Worm (Caenorhabditis elegans): ENCODE measurements around the gene Y51A2B.5.
"Not testable (repeated sequence)": the region's sequence is repeated elsewhere in the genome, so short reads cannot be mapped to it uniquely, and the experiment has no call there.

The Y51A2B.5 gene

DNA sequence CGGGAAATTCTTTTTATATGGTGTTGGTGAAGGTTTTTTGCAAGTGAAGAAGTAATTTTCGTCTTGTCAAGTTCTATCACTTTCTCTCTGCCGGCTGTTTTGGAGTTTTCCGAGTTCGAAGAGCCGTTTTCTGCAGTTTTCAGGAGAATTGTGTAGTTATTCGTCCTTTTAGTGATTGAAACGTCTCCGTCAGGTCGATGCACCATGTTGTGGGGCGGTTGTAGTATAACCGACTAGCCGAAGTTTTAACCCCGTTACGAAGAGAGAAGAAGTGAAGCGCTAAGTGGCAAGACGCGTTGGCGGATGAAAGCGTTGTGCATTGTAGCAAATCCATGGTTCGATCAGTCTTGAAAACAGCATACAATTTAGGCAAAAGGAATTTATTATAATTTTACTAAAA, 13.7 kb downstream of the Y51A2B.5 start:
- no peak for TF ChIP-seq med-1 (GFP tag; optimal IDR thresholded peaks at IDR 0.05; ENCODE audit: insufficient read depth)
- no peak for TF ChIP-seq T22C8.4 (GFP tag; IDR thresholded peaks at IDR 0.05)
- TF ChIP-seq klf-2 (GFP tag; conservative IDR thresholded peaks at IDR 0.05): no peak
- TF ChIP-seq ztf-29 (GFP tag; IDR thresholded peaks at IDR 0.05): no peak
- no peak for TF ChIP-seq tab-1 (GFP tag; IDR thresholded peaks at IDR 0.05)

DNA sequence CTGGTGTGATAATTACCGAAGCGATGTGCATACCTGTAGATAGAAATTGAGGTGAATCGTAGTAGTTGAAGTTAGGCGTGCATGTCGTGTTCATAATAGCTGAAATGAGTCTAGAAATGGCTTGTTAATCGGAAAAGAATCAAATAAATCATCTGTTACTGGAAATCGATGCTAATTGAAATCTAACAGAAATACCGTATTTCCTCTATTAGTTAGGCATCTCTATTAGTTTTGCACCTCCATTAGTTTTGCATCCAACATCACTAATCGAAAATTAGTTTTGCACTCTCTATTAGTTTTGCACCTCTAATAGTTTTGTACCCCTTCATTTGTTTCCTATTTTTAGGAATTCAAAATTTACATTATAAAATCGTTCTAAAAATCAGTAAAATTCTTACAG, 15.7 kb downstream of the Y51A2B.5 start, which contains the start of gene srh-209:
TSS of gene srh-209 (minus strand) at position 101 of the 400 bp plus-strand sequence.
- TF ChIP-seq ref-1 (GFP tag; conservative IDR thresholded peaks at IDR 0.05); klf-2 (GFP tag; conservative IDR thresholded peaks at IDR 0.05); tab-1 (GFP tag; IDR thresholded peaks at IDR 0.05): not testable (repeated sequence)

DNA sequence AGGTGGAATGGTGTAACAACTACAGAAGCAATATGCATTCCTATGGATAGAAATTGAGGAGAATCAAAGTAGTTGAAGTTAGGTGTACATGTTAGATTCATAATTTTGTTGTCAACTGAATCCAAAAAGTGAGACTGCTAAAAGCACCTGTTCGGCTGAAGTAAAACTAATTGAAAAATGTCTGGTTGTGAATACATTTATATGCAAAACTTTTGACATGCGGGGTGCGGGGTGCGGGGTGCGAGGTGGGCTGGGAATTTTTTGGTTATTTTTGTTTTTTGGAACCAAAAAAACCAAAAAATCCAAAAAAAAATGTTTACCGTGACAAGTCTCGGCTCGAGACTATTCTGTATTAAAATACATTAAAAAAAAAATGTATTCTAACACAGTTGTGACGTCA, 21.1 kb downstream of the Y51A2B.5 start, which contains the start of gene srh-207:
TSS of gene srh-207 (minus strand) at position 101 of the 400 bp plus-strand sequence.
- TF ChIP-seq ztf-23 (GFP tag; IDR thresholded peaks at IDR 0.05): no peak
- TF ChIP-seq flt-1 (GFP tag; IDR thresholded peaks at IDR 0.05): no peak
- no peak for TF ChIP-seq cog-1 (tag; optimal IDR thresholded peaks at IDR 0.05)
- TF ChIP-seq ref-1 (GFP tag; conservative IDR thresholded peaks at IDR 0.05): no peak
- TF ChIP-seq klf-2 (GFP tag; conservative IDR thresholded peaks at IDR 0.05): no peak
- TF ChIP-seq T22C8.4 (GFP tag; IDR thresholded peaks at IDR 0.05): no peak
- no peak for TF ChIP-seq tab-1 (GFP tag; IDR thresholded peaks at IDR 0.05)
- TF ChIP-seq med-1 (GFP tag; optimal IDR thresholded peaks at IDR 0.05; ENCODE audit: insufficient read depth): no peak
- TF ChIP-seq ztf-29 (GFP tag; IDR thresholded peaks at IDR 0.05): no peak

DNA sequence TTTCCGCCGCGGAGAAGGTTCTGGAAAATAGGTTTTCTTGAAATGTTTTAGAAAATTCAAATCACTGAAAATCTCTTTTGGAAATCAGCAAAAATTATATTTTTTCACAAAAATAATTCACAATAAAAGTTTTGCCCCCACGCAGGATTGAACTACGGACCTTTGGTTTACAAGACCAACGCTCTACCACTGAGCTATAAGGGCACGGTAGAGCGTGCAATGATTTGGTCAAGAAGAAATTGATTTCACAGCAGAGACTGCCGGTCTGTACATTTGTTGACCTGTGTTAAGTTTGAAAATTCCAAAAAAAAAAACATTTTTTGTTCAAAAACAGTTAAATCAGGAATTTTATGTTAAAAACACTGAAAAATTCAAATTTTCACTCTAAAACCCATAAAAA, 23.3 kb downstream of the Y51A2B.5 start:
- TF ChIP-seq med-1 (GFP tag; optimal IDR thresholded peaks at IDR 0.05; ENCODE audit: insufficient read depth) (no peak), flt-1 (GFP tag; IDR thresholded peaks at IDR 0.05) (no peak), tab-1 (GFP tag; IDR thresholded peaks at IDR 0.05) (no peak), ztf-23 (GFP tag; IDR thresholded peaks at IDR 0.05) (no peak), T22C8.4 (GFP tag; IDR thresholded peaks at IDR 0.05) (no peak), ref-1 (GFP tag; conservative IDR thresholded peaks at IDR 0.05) (no peak), cog-1 (tag; optimal IDR thresholded peaks at IDR 0.05) (no peak), klf-2 (GFP tag; conservative IDR thresholded peaks at IDR 0.05) (no peak), ztf-29 (GFP tag; IDR thresholded peaks at IDR 0.05) (no peak)

DNA sequence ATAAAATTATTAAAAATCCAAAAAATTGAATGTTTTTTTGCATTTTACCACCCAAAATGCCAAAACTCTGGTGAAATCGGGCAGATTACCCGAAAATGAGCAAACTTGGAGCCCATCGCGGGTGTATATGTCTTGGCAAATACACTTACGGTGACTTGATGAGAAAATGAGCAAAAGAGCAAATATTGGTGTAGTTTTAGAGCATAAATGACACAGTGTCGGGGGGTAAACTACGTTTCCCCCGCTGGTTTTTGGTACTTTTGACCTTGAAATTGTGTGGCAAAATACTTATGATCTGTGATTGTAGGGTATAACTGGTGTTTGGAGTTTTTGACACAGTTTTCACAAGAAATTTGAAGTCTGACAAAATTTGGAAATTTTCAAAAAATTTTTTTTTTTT, 23.8 kb downstream of the Y51A2B.5 start, which contains the start of gene ZK262.2:
TSS of gene ZK262.2 (minus strand) at position 101 of the 400 bp plus-strand sequence.
- TF ChIP-seq klf-2 (GFP tag; conservative IDR thresholded peaks at IDR 0.05) (no peak), flt-1 (GFP tag; IDR thresholded peaks at IDR 0.05) (no peak), cog-1 (tag; optimal IDR thresholded peaks at IDR 0.05) (no peak), tab-1 (GFP tag; IDR thresholded peaks at IDR 0.05) (no peak), ztf-29 (GFP tag; IDR thresholded peaks at IDR 0.05) (no peak), med-1 (GFP tag; optimal IDR thresholded peaks at IDR 0.05; ENCODE audit: insufficient read depth) (no peak), ztf-23 (GFP tag; IDR thresholded peaks at IDR 0.05) (no peak), ref-1 (GFP tag; conservative IDR thresholded peaks at IDR 0.05) (no peak), T22C8.4 (GFP tag; IDR thresholded peaks at IDR 0.05) (no peak)

DNA sequence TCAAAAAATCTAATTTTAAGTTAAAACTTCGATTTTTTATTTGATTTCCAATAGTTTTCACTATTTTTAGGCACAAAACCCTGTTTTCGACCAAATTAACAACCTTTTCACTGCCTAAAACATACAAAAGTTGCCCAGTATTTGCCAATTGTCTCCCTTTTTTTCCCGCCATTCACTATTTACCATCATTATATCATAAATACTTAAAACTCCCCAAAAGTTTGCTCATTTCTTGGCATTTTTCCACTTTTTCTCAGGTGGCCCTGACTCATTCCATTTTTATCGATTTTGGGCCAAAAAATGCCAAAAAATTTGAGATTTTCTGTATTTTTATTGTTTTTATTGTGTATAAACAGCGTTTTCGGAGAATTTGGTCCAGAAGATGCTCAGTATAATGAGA, 25.0 kb downstream of the Y51A2B.5 start, which contains the start of gene txt-8:
TSS of gene txt-8 (plus strand) at position 301 of the 400 bp plus-strand sequence.
- TF ChIP-seq cog-1 (tag; optimal IDR thresholded peaks at IDR 0.05): no peak
- no peak for TF ChIP-seq klf-2 (GFP tag; conservative IDR thresholded peaks at IDR 0.05)
- TF ChIP-seq tab-1 (GFP tag; IDR thresholded peaks at IDR 0.05): no peak
- no peak for TF ChIP-seq ztf-23 (GFP tag; IDR thresholded peaks at IDR 0.05)
- TF ChIP-seq T22C8.4 (GFP tag; IDR thresholded peaks at IDR 0.05): no peak
- TF ChIP-seq ztf-29 (GFP tag; IDR thresholded peaks at IDR 0.05): no peak
- no peak for TF ChIP-seq ref-1 (GFP tag; conservative IDR thresholded peaks at IDR 0.05)

DNA sequence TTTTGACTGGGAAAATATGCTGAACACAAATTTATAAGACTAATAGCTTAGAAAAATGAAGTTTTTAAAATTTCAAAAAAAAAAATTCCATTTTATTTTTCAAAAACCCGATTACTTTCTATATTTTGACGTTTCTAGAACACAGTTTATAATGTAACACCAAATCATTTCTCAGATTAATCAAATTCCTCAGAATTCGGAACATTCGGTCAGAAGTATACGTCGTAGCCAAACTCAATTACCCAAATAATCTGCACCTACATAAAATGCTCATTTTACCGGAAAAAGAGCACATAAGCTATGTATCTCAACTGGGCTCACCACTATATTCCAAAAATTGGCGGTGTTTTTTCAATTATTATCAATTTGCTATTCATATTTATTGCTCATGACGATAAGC, 31.7 kb downstream of the Y51A2B.5 start, which contains the start of gene srj-26:
TSS of gene srj-26 (plus strand) at position 301 of the 400 bp plus-strand sequence.
- TF ChIP-seq cog-1 (tag; optimal IDR thresholded peaks at IDR 0.05) (no peak), tab-1 (GFP tag; IDR thresholded peaks at IDR 0.05) (no peak), flt-1 (GFP tag; IDR thresholded peaks at IDR 0.05) (no peak), ref-1 (GFP tag; conservative IDR thresholded peaks at IDR 0.05) (no peak), ztf-23 (GFP tag; IDR thresholded peaks at IDR 0.05) (no peak), klf-2 (GFP tag; conservative IDR thresholded peaks at IDR 0.05) (no peak), med-1 (GFP tag; optimal IDR thresholded peaks at IDR 0.05; ENCODE audit: insufficient read depth) (no peak), ztf-29 (GFP tag; IDR thresholded peaks at IDR 0.05) (no peak), T22C8.4 (GFP tag; IDR thresholded peaks at IDR 0.05) (no peak)

DNA sequence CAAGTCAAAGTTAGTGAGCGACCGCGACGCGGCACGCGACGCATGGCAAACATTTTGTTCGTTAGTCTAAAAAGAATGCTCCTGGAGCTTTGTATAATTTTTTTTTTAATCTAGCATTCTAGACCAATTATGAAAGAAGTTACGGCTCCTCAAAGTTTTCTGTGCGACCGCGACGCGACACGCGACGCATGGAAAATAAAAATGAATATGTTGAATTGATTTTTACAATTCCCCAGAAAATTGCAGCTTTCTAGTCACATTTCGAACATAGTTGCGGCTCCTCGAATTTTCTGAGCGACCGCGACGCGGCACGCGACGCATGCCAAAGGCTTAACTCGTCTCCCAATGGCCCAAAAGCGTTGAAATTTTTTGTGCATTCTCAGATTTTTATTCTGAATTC, 35.4 kb downstream of the Y51A2B.5 start, which contains the start of gene ZK262.4:
TSS of gene ZK262.4 (minus strand) at position 101 of the 400 bp plus-strand sequence.
- TF ChIP-seq flt-1 (GFP tag; IDR thresholded peaks at IDR 0.05) (no peak), ztf-23 (GFP tag; IDR thresholded peaks at IDR 0.05) (no peak), cog-1 (tag; optimal IDR thresholded peaks at IDR 0.05) (no peak), ztf-29 (GFP tag; IDR thresholded peaks at IDR 0.05) (no peak), ref-1 (GFP tag; conservative IDR thresholded peaks at IDR 0.05) (no peak), klf-2 (GFP tag; conservative IDR thresholded peaks at IDR 0.05) (no peak), tab-1 (GFP tag; IDR thresholded peaks at IDR 0.05) (no peak), med-1 (GFP tag; optimal IDR thresholded peaks at IDR 0.05; ENCODE audit: insufficient read depth) (no peak), T22C8.4 (GFP tag; IDR thresholded peaks at IDR 0.05) (no peak)

DNA sequence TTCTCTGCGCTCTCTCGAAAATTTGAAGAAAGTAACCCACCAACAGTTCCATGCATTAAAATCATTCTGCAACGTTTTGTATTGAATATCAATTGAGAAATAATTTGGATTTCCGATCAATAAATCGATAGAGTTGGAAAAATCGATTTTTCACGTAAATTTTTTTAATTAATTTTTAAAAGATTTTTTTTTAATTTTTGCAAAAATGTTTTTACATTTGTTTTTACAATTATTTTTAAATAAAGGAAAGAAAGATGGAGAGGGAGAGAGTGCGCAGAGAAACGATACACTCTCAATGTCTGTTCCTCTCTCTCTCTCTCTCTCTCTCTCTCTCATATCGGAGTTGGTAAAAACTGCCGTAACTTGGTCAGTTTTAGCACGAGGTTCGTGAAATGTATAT, 36.5 kb downstream of the Y51A2B.5 start, which contains the start of gene ZK262.19:
TSS of gene ZK262.19 (minus strand) at position 101 of the 400 bp plus-strand sequence.
- TF ChIP-seq med-1 (GFP tag; optimal IDR thresholded peaks at IDR 0.05; ENCODE audit: insufficient read depth) (no peak), ztf-29 (GFP tag; IDR thresholded peaks at IDR 0.05) (no peak), flt-1 (GFP tag; IDR thresholded peaks at IDR 0.05) (no peak), klf-2 (GFP tag; conservative IDR thresholded peaks at IDR 0.05) (no peak), cog-1 (tag; optimal IDR thresholded peaks at IDR 0.05) (no peak), T22C8.4 (GFP tag; IDR thresholded peaks at IDR 0.05) (no peak), ref-1 (GFP tag; conservative IDR thresholded peaks at IDR 0.05) (no peak), ztf-23 (GFP tag; IDR thresholded peaks at IDR 0.05) (no peak), tab-1 (GFP tag; IDR thresholded peaks at IDR 0.05) (no peak)

DNA sequence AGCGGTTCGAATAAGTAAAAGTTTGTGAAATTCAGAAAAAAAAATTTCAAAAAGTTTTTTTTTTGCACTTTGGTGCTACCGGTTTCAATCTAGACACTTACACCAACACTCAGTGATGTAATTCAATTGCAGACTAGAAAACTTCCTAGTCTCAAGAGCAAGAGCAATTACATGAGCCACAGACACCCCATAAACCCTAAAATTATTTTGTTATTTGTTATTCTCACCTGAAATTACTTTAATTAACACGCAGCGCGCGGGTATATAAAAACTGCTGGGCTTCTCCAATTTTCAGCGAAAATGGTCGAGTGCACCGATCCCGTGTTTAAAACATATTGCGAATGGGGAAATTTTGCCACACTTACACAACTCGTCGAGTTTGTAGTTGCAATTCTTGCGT, 37.2 kb downstream of the Y51A2B.5 start, which contains the start of gene srw-83:
TSS of gene srw-83 (plus strand) at position 301 of the 400 bp plus-strand sequence.
- no peak for TF ChIP-seq klf-2 (GFP tag; conservative IDR thresholded peaks at IDR 0.05)
- no peak for TF ChIP-seq ztf-23 (GFP tag; IDR thresholded peaks at IDR 0.05)
- no peak for TF ChIP-seq cog-1 (tag; optimal IDR thresholded peaks at IDR 0.05)
- no peak for TF ChIP-seq tab-1 (GFP tag; IDR thresholded peaks at IDR 0.05)

Data from whole organism, midembryonic.